Fruit fly (Drosophila melanogaster) whole organism, embryonic: ENCODE data around the gene Mrm2.

Experiments
- Antp ChIP-seq: fragments of 200-800 bp; sonication (Bioruptor generic); optimal IDR thresholded peaks from 3 replicates; lab custom pipeline; 2016; ENCODE audit warnings: missing biosample characterization, missing genetic modification characterization
- Blimp-1 ChIP-seq: fragments of 200-800 bp; sonication (Bioruptor generic); optimal IDR thresholded peaks from 3 replicates; lab custom pipeline; 2018; ENCODE audit warnings: missing biosample characterization, missing genetic modification characterization, mild to moderate bottlenecking, moderate library complexity, missing genetic modification reagents
- CG10147 ChIP-seq: fragments of 200-800 bp; sonication (Bioruptor generic); optimal IDR thresholded peaks from 2 replicates; lab custom pipeline; 2019; ENCODE audit warnings: missing biosample characterization, mild to moderate bottlenecking, missing genetic modification characterization, moderate library complexity
- CG1024 ChIP-seq: fragments of 200-800 bp; sonication (Bioruptor generic); IDR thresholded peaks from 2 replicates; pipeline ENCODE4 v1.3.6; 2022; ENCODE audit warnings: missing biosample characterization, missing genetic modification characterization
- CG10366 ChIP-seq: fragments of 200-800 bp; sonication (Bioruptor generic); IDR thresholded peaks from 2 replicates; pipeline ENCODE4 v1.3.6; 2022; ENCODE audit warnings: missing biosample characterization, missing genetic modification characterization
- CG10431 ChIP-seq: fragments of 200-800 bp; sonication (Bioruptor generic); optimal IDR thresholded peaks from 3 replicates; lab custom pipeline; 2018; ENCODE audit warnings: missing biosample characterization, mild to moderate bottlenecking, missing genetic modification characterization
- CG11456 ChIP-seq: fragments of 200-800 bp; sonication (Bioruptor generic); IDR thresholded peaks from 3 replicates; pipeline ENCODE4 v1.3.6; 2022; ENCODE audit warnings: missing biosample characterization, missing genetic modification characterization
- CG11504 ChIP-seq: fragments of 200-800 bp; sonication (Bioruptor generic); optimal IDR thresholded peaks from 3 replicates; lab custom pipeline; 2019; ENCODE audit warnings: missing biosample characterization, mild to moderate bottlenecking, missing genetic modification characterization, moderate library complexity
- CG11560 ChIP-seq: fragments of 200-800 bp; sonication (Bioruptor generic); IDR thresholded peaks from 3 replicates; pipeline ENCODE4 v1.3.6; 2022; ENCODE audit warnings: missing biosample characterization, missing genetic modification characterization
- CG13287 ChIP-seq: fragments of 200-800 bp; sonication (Bioruptor generic); IDR thresholded peaks from 2 replicates; pipeline ENCODE4 v1.3.6; 2022; ENCODE audit warnings: missing biosample characterization, missing genetic modification characterization; ENCODE audit not compliant: partially characterized antibody
- CG15011 ChIP-seq: fragments of 200-800 bp; sonication (Bioruptor generic); optimal IDR thresholded peaks from 3 replicates; lab custom pipeline; 2018; ENCODE audit warnings: missing biosample characterization, mild to moderate bottlenecking, missing genetic modification characterization
- CG15479 ChIP-seq: fragments of 200-800 bp; sonication (Bioruptor generic); optimal IDR thresholded peaks from 3 replicates; lab custom pipeline; 2019; ENCODE audit warnings: missing biosample characterization, mild to moderate bottlenecking, missing genetic modification characterization, moderate library complexity
- CG17186 ChIP-seq: fragments of 200-800 bp; sonication (Bioruptor generic); optimal IDR thresholded peaks from 3 replicates; lab custom pipeline; 2017; ENCODE audit warnings: missing biosample characterization, missing genetic modification reagents, missing genetic modification characterization
- CG17912 ChIP-seq: fragments of 200-800 bp; sonication (Bioruptor generic); optimal IDR thresholded peaks from 2 replicates; lab custom pipeline; 2018; ENCODE audit warnings: missing biosample characterization, mild to moderate bottlenecking, missing genetic modification characterization
- CG18476 ChIP-seq: fragments of 200-800 bp; sonication (Bioruptor generic); optimal IDR thresholded peaks from 2 replicates; lab custom pipeline; 2016; ENCODE audit warnings: missing biosample characterization, mild to moderate bottlenecking, missing genetic modification characterization
- CG2202 ChIP-seq: fragments of 200-800 bp; sonication (Bioruptor generic); optimal IDR thresholded peaks from 2 replicates; lab custom pipeline; 2018; ENCODE audit warnings: missing biosample characterization, mild to moderate bottlenecking, missing genetic modification characterization
- CG2875 ChIP-seq: fragments of 200-800 bp; sonication (Bioruptor generic); optimal IDR thresholded peaks from 2 replicates; lab custom pipeline; 2017; ENCODE audit warnings: missing biosample characterization, mild to moderate bottlenecking, missing genetic modification characterization, missing genetic modification reagents
- CG33557 ChIP-seq: fragments of 200-800 bp; sonication (Bioruptor generic); optimal IDR thresholded peaks from 2 replicates; lab custom pipeline; 2019; ENCODE audit warnings: missing biosample characterization, mild to moderate bottlenecking, missing genetic modification characterization, moderate library complexity
- CG3407 ChIP-seq: fragments of 200-800 bp; sonication (Bioruptor generic); optimal IDR thresholded peaks from 2 replicates; lab custom pipeline; 2018; ENCODE audit warnings: missing biosample characterization, mild to moderate bottlenecking, missing genetic modification characterization
- CG34422 ChIP-seq: fragments of 200-800 bp; sonication (Bioruptor generic); IDR thresholded peaks from 3 replicates; pipeline ENCODE4 v1.3.6; 2022; ENCODE audit warnings: missing biosample characterization, missing genetic modification characterization
- CG4404 ChIP-seq: fragments of 200-800 bp; sonication (Bioruptor generic); IDR thresholded peaks from 2 replicates; pipeline ENCODE4 v1.3.6; 2022; ENCODE audit warnings: missing biosample characterization, missing genetic modification characterization
- CG6254 ChIP-seq: fragments of 200-800 bp; sonication (Bioruptor generic); optimal IDR thresholded peaks from 3 replicates; lab custom pipeline; 2017; ENCODE audit warnings: mild to moderate bottlenecking, missing biosample characterization, missing genetic modification reagents, missing genetic modification characterization
- CG7271 ChIP-seq: fragments of 200-800 bp; sonication (Bioruptor generic); optimal IDR thresholded peaks from 2 replicates; lab custom pipeline; 2018; ENCODE audit warnings: missing biosample characterization, mild to moderate bottlenecking, missing genetic modification characterization, moderate library complexity
- CG7786 ChIP-seq: fragments of 200-800 bp; sonication (Bioruptor generic); optimal IDR thresholded peaks from 2 replicates; lab custom pipeline; 2016; ENCODE audit warnings: missing biosample characterization, missing genetic modification characterization
- CHES-1-like ChIP-seq: fragments of 200-800 bp; sonication (Bioruptor generic); optimal IDR thresholded peaks from 2 replicates; lab custom pipeline; 2016; ENCODE audit warnings: missing biosample characterization, missing genetic modification characterization
- Camta ChIP-seq: fragments of 200-800 bp; sonication (Bioruptor generic); optimal IDR thresholded peaks from 2 replicates; lab custom pipeline; 2016; ENCODE audit warnings: missing biosample characterization, missing genetic modification characterization
- CrebB ChIP-seq: fragments of 200-800 bp; sonication (Bioruptor generic); optimal IDR thresholded peaks from 3 replicates; lab custom pipeline; 2018; ENCODE audit warnings: missing biosample characterization, mild to moderate bottlenecking, missing genetic modification characterization
- Dad ChIP-seq: fragments of 200-800 bp; sonication (Bioruptor generic); optimal IDR thresholded peaks from 3 replicates; lab custom pipeline; 2016; ENCODE audit warnings: missing biosample characterization, missing genetic modification characterization
- HLHmδ ChIP-seq: fragments of 200-800 bp; sonication (Bioruptor generic); optimal IDR thresholded peaks from 2 replicates; lab custom pipeline; 2018; ENCODE audit warnings: missing biosample characterization, mild to moderate bottlenecking, missing genetic modification characterization, moderate library complexity
- Hmx ChIP-seq: fragments of 200-800 bp; sonication (Bioruptor generic); optimal IDR thresholded peaks from 2 replicates; lab custom pipeline; 2016; ENCODE audit warnings: missing biosample characterization, missing genetic modification characterization
- Stat92E ChIP-seq, 3 experiments: fragments of >200 bp in 2 of 3; fragments of 200-800 bp in 1 of 3; sonication (Bioruptor generic) in 1 of 3; optimal IDR thresholded peaks; 2 replicates each; lab custom pipeline; 2017 to 2019; ENCODE audit warnings: missing biosample characterization in 3 of 3, missing genetic modification characterization in 3 of 3, mild to moderate bottlenecking in 1 of 3, moderate library complexity in 1 of 3
- Taf1 ChIP-seq: fragments of 200-800 bp; sonication (Bioruptor generic); IDR thresholded peaks from 2 replicates; pipeline ENCODE4 v1.3.6; 2022; ENCODE audit warnings: missing biosample characterization, missing genetic modification characterization
- Trl ChIP-seq, 3 experiments: fragments of >200 bp in 2 of 3; fragments of 200-800 bp in 1 of 3; sonication (Bioruptor generic) in 1 of 3; optimal IDR thresholded peaks; 2 replicates in 1 of 3; 3 replicates in 2 of 3; lab custom pipeline; 2016 to 2017; ENCODE audit warnings: missing biosample characterization in 1 of 3, missing genetic modification characterization in 1 of 3
- ac ChIP-seq: fragments of 200-800 bp; sonication (Bioruptor generic); optimal IDR thresholded peaks from 3 replicates; lab custom pipeline; 2017; ENCODE audit warnings: missing biosample characterization, mild to moderate bottlenecking, missing genetic modification characterization
- chif ChIP-seq, 2 experiments: fragments of 200-800 bp; sonication (Bioruptor generic); optimal IDR thresholded peaks; 3 replicates each; lab custom pipeline; 2016; ENCODE audit warnings: missing biosample characterization in 2 of 2, missing genetic modification characterization in 2 of 2
- da ChIP-seq: fragments of 200-800 bp; sonication (Bioruptor generic); optimal IDR thresholded peaks from 2 replicates; lab custom pipeline; 2016; ENCODE audit warnings: missing biosample characterization, missing genetic modification characterization
- dan ChIP-seq: fragments of 200-800 bp; sonication (Bioruptor generic); IDR thresholded peaks from 2 replicates; pipeline ENCODE4 v1.3.6; 2022; ENCODE audit warnings: missing biosample characterization, missing genetic modification characterization
- dmrt11E ChIP-seq: fragments of 200-800 bp; sonication (Bioruptor generic); optimal IDR thresholded peaks from 3 replicates; lab custom pipeline; 2018; ENCODE audit warnings: missing biosample characterization, mild to moderate bottlenecking, missing genetic modification characterization, moderate library complexity
- nerfin-1 ChIP-seq: fragments of 200-800 bp; sonication (Bioruptor generic); optimal IDR thresholded peaks from 3 replicates; lab custom pipeline; 2019; ENCODE audit warnings: missing biosample characterization, mild to moderate bottlenecking, missing genetic modification characterization, moderate library complexity
- nom ChIP-seq: fragments of 200-800 bp; sonication (Bioruptor generic); optimal IDR thresholded peaks from 2 replicates; lab custom pipeline; 2017; ENCODE audit warnings: missing biosample characterization, missing genetic modification characterization, mild to moderate bottlenecking, moderate library complexity, missing genetic modification reagents
- pan ChIP-seq, 4 experiments: fragments of >200 bp in 3 of 4; fragments of 200-800 bp in 1 of 4; sonication (Bioruptor generic) in 1 of 4; optimal IDR thresholded peaks in 3 of 4; IDR thresholded peaks in 1 of 4; 2 replicates each; pipeline versions ENCODE4 v1.3.6 to Lab custom; 2017 to 2022; ENCODE audit warnings: missing biosample characterization in 2 of 4, missing genetic modification characterization in 2 of 4, mixed read lengths in 1 of 4
- pho ChIP-seq: fragments of 200-800 bp; sonication (Bioruptor generic); optimal IDR thresholded peaks from 2 replicates; lab custom pipeline; 2016; ENCODE audit warnings: missing biosample characterization, missing genetic modification characterization
- ranshi ChIP-seq: fragments of 200-800 bp; sonication (Bioruptor generic); IDR thresholded peaks from 2 replicates; pipeline ENCODE4 v1.3.6; 2022; ENCODE audit warnings: missing biosample characterization, missing genetic modification characterization
- rib ChIP-seq: fragments of 200-800 bp; sonication (Bioruptor generic); IDR thresholded peaks from 2 replicates; pipeline ENCODE4 v1.3.6; 2022; ENCODE audit warnings: missing biosample characterization, missing genetic modification characterization
- sc ChIP-seq, 3 experiments: fragments of >200 bp in 2 of 3; fragments of 200-800 bp in 1 of 3; sonication (Bioruptor generic) in 1 of 3; optimal IDR thresholded peaks; 2 replicates in 2 of 3; 3 replicates in 1 of 3; lab custom pipeline; 2017; ENCODE audit warnings: mild to moderate bottlenecking in 1 of 3, missing biosample characterization in 1 of 3, missing genetic modification characterization in 1 of 3, missing genetic modification reagents in 1 of 3
- tap ChIP-seq: fragments of 200-800 bp; optimal IDR thresholded peaks from 3 replicates; lab custom pipeline; 2019; ENCODE audit warnings: missing biosample characterization, mild to moderate bottlenecking, missing genetic modification characterization, moderate library complexity
- twi ChIP-seq: fragments of 200-800 bp; optimal IDR thresholded peaks from 2 replicates; lab custom pipeline; 2019; ENCODE audit warnings: missing biosample characterization, mild to moderate bottlenecking, missing genetic modification characterization, moderate library complexity
- tx ChIP-seq: fragments of 200-800 bp; sonication (Bioruptor generic); optimal IDR thresholded peaks from 2 replicates; lab custom pipeline; 2016; ENCODE audit warnings: missing biosample characterization, missing genetic modification characterization
- yki ChIP-seq: fragments of >200 bp; optimal IDR thresholded peaks from 3 replicates; lab custom pipeline; 2018
- zf30C ChIP-seq: fragments of 200-800 bp; sonication (Bioruptor generic); optimal IDR thresholded peaks from 3 replicates; lab custom pipeline; 2018; ENCODE audit warnings: missing biosample characterization, mild to moderate bottlenecking, missing genetic modification characterization

The Mrm2 gene

DNA sequence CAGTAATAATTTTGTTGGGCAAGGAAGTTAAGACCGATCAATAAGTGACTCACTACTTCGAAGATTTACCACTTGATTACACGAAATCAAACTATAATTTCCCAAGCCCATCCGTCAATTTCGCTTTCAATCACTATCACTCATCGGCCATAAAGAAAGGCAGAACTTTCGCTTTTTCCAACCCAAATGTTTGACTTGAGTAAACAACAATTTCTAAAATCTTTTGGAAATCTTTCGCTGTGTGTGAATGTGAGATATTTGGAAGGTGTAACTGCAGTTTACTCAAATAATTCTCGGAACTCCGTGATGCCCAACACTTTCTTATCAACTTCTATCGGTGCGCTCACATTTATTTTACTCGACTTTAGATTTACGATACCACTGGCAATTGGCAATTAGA lies 39.3 kb upstream of the Mrm2 start (continued):
- peak; percentile 9 for TF ChIP-seq CG2875 (GFP tag; lab: Kevin White, UChicago)
- peak; percentile 48 for TF ChIP-seq CG33557
- no peak for TF ChIP-seq CG11504 (tag; lab: Kevin White, UChicago)
- no peak for TF ChIP-seq Trl (optimal IDR thresholded peaks at IDR 0.05; lab: Kevin White, UChicago)
- no peak for TF ChIP-seq Trl (GFP tag; optimal IDR thresholded peaks at IDR 0.05; lab: Kevin White, UChicago)
- peak; percentile 11 for TF ChIP-seq tap (tag; lab: Kevin White, UChicago)
- peak; percentile 2 for TF ChIP-seq CG10431
- no peak for TF ChIP-seq da (GFP tag; lab: Kevin White, UChicago)
- TF ChIP-seq Stat92E (GFP tag; optimal IDR thresholded peaks at IDR 0.05; lab: Kevin White, UChicago), result peak in 1 of 3 experiments; percentile 54
- TF ChIP-seq yki (lab: Kevin White, UChicago), result no peak
- no peak for TF ChIP-seq pan (optimal IDR thresholded peaks at IDR 0.05; lab: Kevin White, UChicago)
- no peak for TF ChIP-seq pan (GFP tag; optimal IDR thresholded peaks at IDR 0.05 in 1 of 2, IDR thresholded peaks at IDR 0.05 in 1 of 2)
- TF ChIP-seq CG7271, result peak; percentile 9
- TF ChIP-seq CG17186, result no peak
- TF ChIP-seq rib (GFP tag; lab: Robert Waterston, UW), result no peak
- TF ChIP-seq chif (GFP tag; optimal IDR thresholded peaks at IDR 0.05; lab: Kevin White, UChicago), result no peak
- TF ChIP-seq CG2202 (tag; lab: Kevin White, UChicago), result peak; percentile 17
- TF ChIP-seq Taf1 (GFP tag; lab: Robert Waterston, UW), result no peak
- TF ChIP-seq zf30C, result no peak
- no peak for TF ChIP-seq CG11456 (GFP tag; lab: Robert Waterston, UW)
- no peak for TF ChIP-seq CrebB
- TF ChIP-seq Camta, result no peak
- no peak for TF ChIP-seq dan
- no peak for TF ChIP-seq twi
- no peak for TF ChIP-seq CG4404
- no peak for TF ChIP-seq ranshi
- no peak for TF ChIP-seq CG15479 (GFP tag; lab: Kevin White, UChicago)
- no peak for TF ChIP-seq CG15011
- peak; percentile 19 for TF ChIP-seq CG3407 (GFP tag; lab: Kevin White, UChicago)
- no peak for TF ChIP-seq CG17912
- TF ChIP-seq Hmx, result no peak
- TF ChIP-seq CG1024 (GFP tag; lab: Robert Waterston, UW), result no peak
- no peak for TF ChIP-seq HLHmδ
- peak; percentile 98 for TF ChIP-seq Blimp-1 (GFP tag; lab: Kevin White, UChicago)
- no peak for TF ChIP-seq Dad
- TF ChIP-seq dmrt11E, result peak; percentile 14
- no peak for TF ChIP-seq CG11560
- TF ChIP-seq CG34422 (GFP tag; lab: Robert Waterston, UW), result no peak
- peak; percentile 1 for TF ChIP-seq CG6254 (GFP tag; lab: Kevin White, UChicago)
- no peak for TF ChIP-seq ac (GFP tag; lab: Kevin White, UChicago)
- TF ChIP-seq CHES-1-like (GFP tag; lab: Kevin White, UChicago), result no peak
- TF ChIP-seq CG18476, result no peak
- TF ChIP-seq nom (GFP tag; lab: Kevin White, UChicago), result no peak
- TF ChIP-seq CG10147 (GFP tag; lab: Kevin White, UChicago), result no peak
- no peak for TF ChIP-seq CG7786 (GFP tag; lab: Kevin White, UChicago)
- no peak for TF ChIP-seq CG10366 (GFP tag; lab: Robert Waterston, UW)
- no peak for TF ChIP-seq Antp
- no peak for TF ChIP-seq nerfin-1 (tag; lab: Kevin White, UChicago)
- no peak for TF ChIP-seq pho (GFP tag; lab: Kevin White, UChicago)
- TF ChIP-seq sc (optimal IDR thresholded peaks at IDR 0.05; lab: Kevin White, UChicago), result no peak
- TF ChIP-seq sc (GFP tag; optimal IDR thresholded peaks at IDR 0.05; lab: Kevin White, UChicago), result peak; percentile 7
- no peak for TF ChIP-seq tx (GFP tag; lab: Kevin White, UChicago)
- TF ChIP-seq CG13287 (GFP tag; lab: Robert Waterston, UW), result no peak
